Fruit fly (Drosophila melanogaster) whole organism, adult: ENCODE results near the gene mor.

ENCODE experiments used
- CG1620 ChIP-seq: fragments of 200-800 bp; sonication (Bioruptor generic); optimal IDR thresholded peaks from 2 replicates; lab custom pipeline; 2016; ENCODE audit warnings: missing biosample characterization, missing genetic modification characterization
- Clk ChIP-seq: fragments of 200-800 bp; sonication (Bioruptor generic); optimal IDR thresholded peaks from 2 replicates; lab custom pipeline; 2017; ENCODE audit warnings: missing biosample characterization, missing genetic modification characterization
- Mnt ChIP-seq: fragments of 200-800 bp; sonication (Bioruptor generic); optimal IDR thresholded peaks from 2 replicates; lab custom pipeline; 2016; ENCODE audit warnings: missing biosample characterization, mild to moderate bottlenecking, missing genetic modification characterization
- kay ChIP-seq: fragments of 200-800 bp; sonication (Bioruptor generic); peaks from one replicate; lab custom pipeline; 2016; ENCODE audit warnings: missing biosample characterization, missing genetic modification characterization, borderline replicate concordance
- pad ChIP-seq: fragments of 200-800 bp; sonication (Bioruptor generic); optimal IDR thresholded peaks from 3 replicates; lab custom pipeline; 2017; ENCODE audit warnings: missing biosample characterization, missing genetic modification characterization, mild to moderate bottlenecking, moderate library complexity, missing genetic modification reagents

DNA sequence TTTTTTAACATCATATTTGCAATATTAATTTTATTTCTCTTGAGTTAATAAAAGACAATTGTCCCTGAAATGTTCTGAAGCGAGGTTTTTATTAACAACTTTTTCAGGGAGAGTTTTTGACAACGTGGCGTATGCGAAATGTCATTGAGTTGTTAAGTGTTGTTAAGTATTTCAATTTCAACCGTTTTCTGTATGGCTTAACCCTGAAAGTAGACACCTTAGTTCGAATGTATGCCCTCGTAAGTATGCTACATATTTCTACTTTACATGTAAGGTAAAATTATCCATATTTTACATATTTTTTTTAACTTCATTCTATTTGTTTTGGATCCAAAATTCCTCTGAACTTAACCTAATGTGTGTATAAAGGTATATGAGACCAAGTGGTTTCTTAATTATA, 31.3 kb upstream of the mor start:
- TF ChIP-seq pad (GFP tag; lab: Kevin White, UChicago) (peak; percentile 8), kay (GFP tag; lab: Kevin White, UChicago) (peak; percentile 80), Mnt (no peak), Clk (no peak), CG1620 (GFP tag; lab: Kevin White, UChicago) (no peak)
